Worm (Caenorhabditis elegans) whole organism, dauer: ENCODE data around the gene C52B9.8.
"Not testable (repeated sequence)": the region's sequence is repeated elsewhere in the genome, so short reads cannot be mapped to it uniquely, and the experiment has no call there.

Source experiments
- unc-62 ChIP-seq: sonication (generic microtip); optimal IDR thresholded peaks from 2 replicates; lab custom pipeline; 2017; ENCODE audit warnings: missing biosample characterization, missing genetic modification reagents, missing genetic modification characterization

The C52B9.8 gene

DNA sequence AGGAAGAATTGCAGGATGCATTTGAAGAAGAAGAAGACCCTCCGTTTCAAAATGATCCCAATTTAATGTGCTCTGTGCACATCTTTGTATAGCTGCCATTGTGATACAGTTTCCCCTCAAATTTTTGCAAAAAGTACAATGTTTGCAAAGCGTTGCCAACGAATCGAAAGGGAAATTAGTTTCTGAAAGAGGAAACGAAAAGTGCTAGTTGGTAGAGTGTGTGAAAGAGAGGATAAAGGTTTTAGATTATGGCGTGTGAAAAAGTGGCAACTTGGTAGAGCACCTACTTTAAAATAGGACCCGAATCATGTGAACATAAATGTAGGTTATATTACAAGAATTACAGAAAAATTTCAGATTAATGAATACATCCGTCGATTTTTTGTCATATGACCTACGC, at the start of gene C52B9.8:
Gene C52B9.8, minus strand, starts transcription at position 101 of the 400 bp plus-strand sequence.
- TF ChIP-seq unc-62 (GFP tag; lab: Kevin White, UChicago) = no peak

DNA sequence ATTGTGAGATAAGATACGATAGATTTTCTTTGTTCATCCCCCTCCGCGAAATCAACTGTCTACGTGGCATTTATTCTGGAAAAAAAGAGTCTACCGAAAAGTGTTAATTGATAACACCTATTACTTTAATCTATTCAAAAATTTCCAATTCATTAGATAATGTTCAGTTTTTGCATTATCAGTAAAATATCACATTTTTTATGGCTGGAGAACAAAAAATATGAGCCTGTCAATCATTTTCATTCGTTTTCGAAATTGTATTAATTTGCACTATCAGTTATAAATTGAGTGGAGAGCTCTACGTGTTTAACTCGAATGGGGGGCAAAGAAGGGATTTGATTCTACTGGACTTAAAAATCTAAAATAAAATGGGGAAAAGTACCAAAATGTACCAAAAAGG, 47.5 kb upstream of the C52B9.8 start:
- no peak for TF ChIP-seq unc-62 (GFP tag; lab: Kevin White, UChicago)

DNA sequence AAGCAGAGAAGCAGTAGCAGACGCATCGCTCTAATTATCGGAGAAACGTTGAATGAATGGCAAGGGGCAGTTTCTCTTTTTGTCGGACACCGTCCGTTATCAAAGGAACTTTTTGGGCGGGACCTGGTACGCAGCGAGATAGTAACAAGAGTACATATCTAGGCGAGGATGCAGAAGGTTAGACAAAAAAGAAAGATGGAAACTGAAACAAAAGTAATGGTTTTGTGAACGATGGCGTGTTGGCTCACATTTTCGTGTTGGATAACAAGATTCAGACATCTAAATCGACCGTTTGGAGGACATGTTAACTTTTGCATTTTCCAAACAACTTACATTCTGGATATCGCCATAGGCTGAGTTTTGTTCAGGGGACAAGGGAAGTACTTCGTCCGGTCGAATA, 45.9 kb upstream of the C52B9.8 start, which contains the start of gene F14H12.6:
Gene F14H12.6, minus strand, starts transcription at position 101 of the 400 bp plus-strand sequence.
- no peak for TF ChIP-seq unc-62 (GFP tag; lab: Kevin White, UChicago)

DNA sequence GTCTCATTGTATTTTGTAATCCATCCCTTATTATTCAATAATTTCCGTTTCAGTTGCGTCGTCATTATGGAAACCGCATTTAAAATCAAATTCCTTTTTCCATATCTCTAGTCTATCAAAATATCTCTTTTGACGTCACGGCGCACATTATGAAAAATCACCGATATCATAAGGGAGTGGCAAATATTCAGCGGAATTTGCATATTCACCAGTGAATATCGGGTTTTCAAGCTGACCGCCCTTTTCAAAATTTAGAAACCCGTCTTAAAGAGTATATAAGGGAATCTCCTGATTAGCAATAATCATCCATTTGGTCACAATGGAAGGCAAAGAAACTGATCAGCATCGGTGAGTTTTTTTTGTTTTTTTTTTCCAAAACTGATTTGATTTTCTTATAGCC, 41.8 kb upstream of the C52B9.8 start, which contains the start of gene col-165:
Gene col-165, plus strand, starts transcription at position 301 of the 400 bp plus-strand sequence.
- TF ChIP-seq unc-62 (GFP tag; lab: Kevin White, UChicago) = no peak

DNA sequence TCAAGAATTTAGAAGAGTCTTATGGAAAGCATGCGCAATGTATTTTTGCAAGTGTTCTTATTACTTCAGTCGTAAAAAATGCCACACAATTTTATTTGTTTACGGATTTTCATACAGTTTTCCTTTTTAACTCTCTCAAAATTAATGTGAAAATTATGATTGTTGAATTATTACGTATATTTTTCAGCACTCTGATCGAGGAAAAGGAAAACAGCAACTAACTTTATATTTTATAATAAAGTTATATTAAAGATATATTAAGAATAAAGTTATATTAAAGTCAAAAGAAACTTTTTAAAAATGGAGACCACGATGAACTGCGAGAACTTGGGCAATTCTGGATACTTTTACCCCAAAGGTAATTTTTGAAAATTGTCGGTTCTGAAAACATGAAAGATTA, 38.6 kb upstream of the C52B9.8 start, which contains the start of gene F14H12.2:
Gene F14H12.2, plus strand, starts transcription at position 301 of the 400 bp plus-strand sequence.
- no peak for TF ChIP-seq unc-62 (GFP tag; lab: Kevin White, UChicago)

DNA sequence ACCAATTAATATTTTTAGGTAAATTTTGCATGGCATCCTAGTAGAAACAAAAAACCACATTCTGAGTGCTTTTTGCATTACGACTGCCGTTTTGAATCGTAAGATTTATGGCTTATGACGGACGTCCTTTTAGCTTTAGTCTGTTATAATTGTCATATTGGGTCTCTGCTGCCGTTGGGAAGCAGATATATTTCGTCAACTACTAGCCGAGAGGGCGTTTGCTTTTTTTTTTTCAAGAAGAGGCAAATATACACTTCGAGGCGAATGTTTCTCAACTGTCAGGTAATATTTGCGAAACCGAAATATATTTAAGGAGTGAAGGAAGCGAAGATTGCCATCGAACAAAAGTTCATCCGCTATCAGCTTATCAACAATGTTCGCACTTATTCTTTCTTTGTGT, 32.3 kb upstream of the C52B9.8 start, which contains the start of gene F14H12.3:
Gene F14H12.3, plus strand, starts transcription at position 301 of the 400 bp plus-strand sequence.
- no peak for TF ChIP-seq unc-62 (GFP tag; lab: Kevin White, UChicago)

DNA sequence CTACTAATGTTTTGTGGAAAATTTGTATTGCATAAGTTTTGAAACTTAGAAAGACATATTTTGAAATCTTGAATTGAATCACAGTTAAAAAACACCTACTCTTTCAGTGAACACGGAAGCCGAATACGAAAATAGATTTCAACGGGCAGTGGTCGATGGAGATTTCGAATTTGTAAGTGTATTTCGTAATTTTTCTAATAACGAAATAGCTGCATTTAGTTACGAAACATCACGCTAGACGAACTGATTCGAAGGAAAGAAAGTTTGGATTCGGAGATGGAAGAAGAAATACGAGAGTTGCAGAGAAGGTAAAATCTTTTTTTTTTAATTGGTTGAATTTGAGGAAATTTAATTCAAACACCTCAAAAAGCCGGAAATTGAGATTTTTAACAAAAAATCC, 31.2 kb upstream of the C52B9.8 start:
- TF ChIP-seq unc-62 (GFP tag; lab: Kevin White, UChicago) = no peak

DNA sequence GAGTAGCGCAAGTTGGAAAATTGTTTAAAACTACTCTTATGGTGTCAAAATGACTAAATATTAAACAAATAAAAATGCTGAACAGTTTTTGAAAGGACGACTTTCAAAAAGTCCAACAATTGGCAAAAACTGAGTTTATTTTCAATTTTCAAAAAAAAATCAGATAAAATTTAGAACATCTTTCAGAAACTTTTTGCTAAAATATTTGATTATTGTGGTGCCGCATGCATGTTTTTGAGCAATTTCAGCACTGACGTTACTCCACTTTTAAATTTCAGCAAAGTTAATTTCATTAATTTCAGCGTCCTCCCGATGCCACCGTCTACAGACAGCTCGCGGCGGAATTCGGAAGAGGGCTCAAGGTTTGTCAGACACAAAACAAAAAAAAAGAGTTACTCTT, 27.8 kb upstream of the C52B9.8 start, which contains the start of gene cst-1:
Gene cst-1, plus strand, starts transcription at position 301 of the 400 bp plus-strand sequence.
- not testable (repeated sequence) for TF ChIP-seq unc-62 (GFP tag; lab: Kevin White, UChicago)

DNA sequence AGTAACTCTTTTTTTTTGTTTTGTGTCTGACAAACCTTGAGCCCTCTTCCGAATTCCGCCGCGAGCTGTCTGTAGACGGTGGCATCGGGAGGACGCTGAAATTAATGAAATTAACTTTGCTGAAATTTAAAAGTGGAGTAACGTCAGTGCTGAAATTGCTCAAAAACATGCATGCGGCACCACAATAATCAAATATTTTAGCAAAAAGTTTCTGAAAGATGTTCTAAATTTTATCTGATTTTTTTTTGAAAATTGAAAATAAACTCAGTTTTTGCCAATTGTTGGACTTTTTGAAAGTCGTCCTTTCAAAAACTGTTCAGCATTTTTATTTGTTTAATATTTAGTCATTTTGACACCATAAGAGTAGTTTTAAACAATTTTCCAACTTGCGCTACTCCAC, 24.4 kb upstream of the C52B9.8 start, which contains the start of gene cst-2:
Gene cst-2, minus strand, starts transcription at position 101 of the 400 bp plus-strand sequence.
- not testable (repeated sequence) for TF ChIP-seq unc-62 (GFP tag; lab: Kevin White, UChicago)

DNA sequence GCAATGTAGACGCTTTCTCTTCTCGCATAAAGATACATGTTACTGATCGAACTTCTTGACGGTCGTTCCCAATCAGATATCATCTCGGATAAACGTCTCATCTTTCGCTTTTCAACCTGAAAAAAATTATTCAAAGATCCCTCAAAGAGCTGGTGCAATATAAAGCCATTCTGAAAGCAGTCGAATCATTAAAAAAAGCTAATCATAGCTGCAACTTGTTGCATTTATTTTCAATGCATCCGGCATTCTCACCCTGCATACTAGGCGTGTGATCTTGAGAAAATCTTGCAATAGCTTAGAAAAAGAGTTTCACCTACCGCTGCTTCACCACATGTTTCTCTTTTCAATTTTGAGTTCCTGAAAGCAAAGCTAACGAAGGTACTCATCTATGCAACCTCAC, 20.7 kb upstream of the C52B9.8 start, which contains the start of gene C24A8.6:
Gene C24A8.6, minus strand, starts transcription at position 101 of the 400 bp plus-strand sequence.
- not testable (repeated sequence) for TF ChIP-seq unc-62 (GFP tag; lab: Kevin White, UChicago)

DNA sequence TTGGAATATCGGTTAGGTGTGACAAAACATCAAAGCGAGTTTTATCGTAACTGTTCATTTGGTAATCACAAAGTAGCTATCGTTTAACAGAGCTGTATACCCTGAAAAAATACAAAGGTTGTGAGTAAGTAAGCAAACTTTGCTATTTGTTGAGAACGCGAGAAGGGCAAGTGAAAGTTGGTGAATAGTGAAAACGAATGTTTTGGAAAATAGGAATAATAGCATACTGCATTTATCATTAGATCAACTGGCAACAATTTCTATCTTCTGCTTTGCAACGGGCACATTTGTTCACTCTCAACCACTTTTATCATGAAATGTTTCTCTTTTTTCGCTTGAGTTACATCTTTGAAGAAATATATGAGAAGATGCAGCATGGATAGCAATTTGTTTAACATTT, 17.2 kb upstream of the C52B9.8 start, which contains the start of gene C24A8.5:
Gene C24A8.5, minus strand, starts transcription at position 101 of the 400 bp plus-strand sequence.
- TF ChIP-seq unc-62 (GFP tag; lab: Kevin White, UChicago) = no peak

DNA sequence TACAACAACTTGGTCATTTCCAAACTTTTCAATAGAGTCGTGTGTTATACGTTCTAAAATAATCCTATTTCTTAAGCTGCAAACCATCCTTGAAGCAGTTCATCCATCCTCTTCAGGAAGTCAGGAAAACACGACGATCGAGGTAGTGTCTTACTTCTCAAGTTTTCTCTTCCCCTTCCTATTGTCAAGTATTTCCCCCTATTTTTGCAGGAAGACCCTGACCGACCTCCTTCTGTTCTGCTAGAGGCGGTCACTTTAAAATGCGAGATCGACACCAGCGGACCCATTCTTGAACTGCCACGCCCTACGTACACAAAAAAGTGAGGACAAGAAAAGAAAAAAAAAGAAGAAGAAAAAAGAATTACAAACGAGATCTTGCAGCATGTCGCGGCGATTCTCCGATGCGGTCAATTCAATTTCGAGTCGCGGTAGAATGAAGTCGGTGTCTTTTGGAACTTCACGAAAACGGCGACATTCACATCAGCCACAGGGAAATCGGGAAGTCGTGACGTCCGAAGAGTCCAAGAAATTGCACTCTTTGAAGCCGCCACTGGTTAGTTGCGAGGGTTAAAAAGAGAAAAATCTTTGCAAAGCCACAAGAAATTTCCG, 11.4 kb upstream of the C52B9.8 start:
- no peak for TF ChIP-seq unc-62 (GFP tag; lab: Kevin White, UChicago)

DNA sequence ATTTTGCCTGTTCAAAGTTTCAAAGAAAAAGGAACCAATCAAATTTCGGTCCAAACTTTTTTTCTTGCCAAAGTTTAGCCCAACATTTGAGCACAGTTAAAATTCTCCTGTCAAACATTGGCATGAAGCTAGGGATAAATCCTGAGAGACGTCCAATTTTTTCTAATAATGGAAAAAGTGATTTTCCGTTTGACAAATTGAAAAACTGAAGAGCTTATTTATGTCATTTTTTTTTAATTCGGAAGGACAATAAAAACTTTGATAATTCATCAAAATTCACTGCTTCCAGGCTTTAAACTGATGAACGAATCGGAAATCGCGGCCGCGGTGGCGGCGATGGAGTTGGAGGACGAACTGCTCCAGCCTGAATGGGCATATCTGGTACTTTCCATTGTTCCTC, 9.0 kb upstream of the C52B9.8 start, which contains the start of gene dop-6:
Gene dop-6, plus strand, starts transcription at position 301 of the 400 bp plus-strand sequence.
- no peak for TF ChIP-seq unc-62 (GFP tag; lab: Kevin White, UChicago)

DNA sequence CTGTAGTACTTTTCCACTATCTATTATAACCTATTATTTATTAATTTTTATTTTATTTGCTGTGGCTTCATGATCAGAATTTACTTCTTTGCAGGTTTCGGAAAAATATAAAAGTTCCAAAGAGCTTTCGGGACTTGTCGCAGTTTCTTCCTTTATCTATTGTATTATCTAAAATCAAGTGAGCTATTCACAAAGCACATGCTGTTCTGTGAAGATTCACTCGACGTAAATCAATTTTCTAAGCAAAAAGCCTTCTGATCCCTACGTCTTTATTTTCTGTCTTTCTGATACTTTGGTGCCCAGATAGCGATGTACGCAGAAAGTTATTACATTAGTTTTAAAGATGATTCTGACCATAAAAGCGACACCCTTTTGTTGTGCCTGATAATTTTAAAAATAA, 5.5 kb upstream of the C52B9.8 start:
- no peak for TF ChIP-seq unc-62 (GFP tag; lab: Kevin White, UChicago)

DNA sequence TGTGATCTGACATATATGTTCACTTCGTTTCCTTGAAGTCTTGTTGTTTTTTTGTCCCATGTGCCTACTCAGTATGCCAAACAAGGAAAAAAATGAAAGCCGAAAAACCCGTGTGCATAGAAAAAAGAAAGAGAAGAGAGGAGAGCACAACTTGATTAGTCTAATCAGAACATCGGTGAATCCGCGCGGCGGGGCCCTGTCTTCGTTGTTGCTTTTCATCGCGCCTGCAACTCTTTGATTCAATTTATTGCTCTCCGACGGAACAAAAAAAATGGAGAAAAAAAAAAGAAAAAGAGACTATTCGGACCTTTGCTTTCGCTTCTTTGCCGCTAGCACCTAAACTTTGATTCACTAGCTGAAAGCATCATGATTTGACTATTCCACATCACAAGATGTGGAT, 3.4 kb upstream of the C52B9.8 start:
- no peak for TF ChIP-seq unc-62 (GFP tag; lab: Kevin White, UChicago)

DNA sequence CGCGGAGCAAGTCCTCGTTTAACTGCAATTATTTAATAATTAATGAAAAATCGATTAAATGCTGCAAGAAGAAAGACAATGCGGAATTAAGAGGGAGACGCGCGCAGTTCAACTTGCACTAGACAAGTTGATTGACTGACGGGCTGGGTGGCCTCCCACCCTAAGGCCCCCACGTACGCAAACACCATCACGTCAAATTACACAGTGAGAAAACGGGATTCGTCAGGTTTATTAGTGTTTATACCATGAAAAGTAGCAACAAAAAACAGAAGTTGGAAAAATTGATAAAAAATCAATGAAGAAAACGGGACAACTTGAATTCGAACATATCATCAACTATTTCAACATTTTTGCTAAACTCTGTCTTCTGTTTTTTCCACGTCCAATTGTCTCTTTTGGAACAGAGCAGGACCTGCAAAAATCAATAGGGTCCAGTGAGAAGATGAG, 4.0 kb downstream of the C52B9.8 start:
- no peak for TF ChIP-seq unc-62 (GFP tag; lab: Kevin White, UChicago)

DNA sequence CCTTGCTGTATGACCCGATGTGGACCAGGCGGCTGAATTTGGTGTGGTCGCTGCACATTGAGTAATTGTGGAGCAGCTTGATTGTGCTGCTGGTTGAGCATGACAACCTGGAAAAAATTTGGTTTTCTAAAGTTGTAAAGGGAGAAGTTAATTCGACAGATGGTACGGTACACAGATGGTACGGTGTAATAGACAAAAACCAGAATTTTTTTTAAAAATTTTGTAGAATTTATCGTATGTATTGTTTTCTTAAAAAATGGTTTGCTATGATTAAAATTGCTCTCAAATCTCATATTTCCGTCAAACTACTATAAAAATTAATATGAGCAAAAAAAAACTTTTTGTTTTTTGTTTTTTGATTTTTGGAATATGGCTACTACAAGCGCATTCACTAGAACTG, 4.7 kb downstream of the C52B9.8 start, which contains the start of gene pqn-15:
Gene pqn-15, minus strand, starts transcription at position 101 of the 400 bp plus-strand sequence.
- no peak for TF ChIP-seq unc-62 (GFP tag; lab: Kevin White, UChicago)
